Fruit fly (Drosophila melanogaster) whole organism, wandering third instar larva: ENCODE measurements around the gene CG10804.

Experiments used
- Abd-B ChIP-seq: fragments of >200 bp; optimal IDR thresholded peaks from 2 replicates; lab custom pipeline; 2017; ENCODE audit warnings: missing biosample characterization, missing genetic modification characterization
- CG32264 ChIP-seq: fragments of 200-800 bp; sonication (Bioruptor generic); optimal IDR thresholded peaks from 2 replicates; lab custom pipeline; 2016; ENCODE audit warnings: missing biosample characterization, missing genetic modification characterization
- CG9705 ChIP-seq: fragments of 200-800 bp; sonication (Bioruptor generic); optimal IDR thresholded peaks from 2 replicates; lab custom pipeline; 2018; ENCODE audit warnings: missing biosample characterization, mild to moderate bottlenecking, missing genetic modification characterization
- CrebA ChIP-seq: fragments of 200-800 bp; sonication (Bioruptor generic); optimal IDR thresholded peaks from 2 replicates; lab custom pipeline; 2016; ENCODE audit warnings: missing biosample characterization, mild to moderate bottlenecking, missing genetic modification characterization, borderline replicate concordance
- Dif ChIP-seq: fragments of 200-275, 200-300 bp; sonication (Bioruptor generic); optimal IDR thresholded peaks from 2 replicates; lab custom pipeline; 2018; ENCODE audit warnings: missing biosample characterization, missing genetic modification characterization; ENCODE audit not compliant: partially characterized antibody
- GATAd ChIP-seq: sonication (Bioruptor generic); optimal IDR thresholded peaks from 2 replicates; lab custom pipeline; 2016; ENCODE audit warnings: missing biosample characterization, missing genetic modification characterization
- HLH106 ChIP-seq: fragments of 200-800 bp; optimal IDR thresholded peaks from 3 replicates; lab custom pipeline; 2019; ENCODE audit warnings: missing biosample characterization, mild to moderate bottlenecking, missing genetic modification characterization, moderate library complexity
- Hnf4 ChIP-seq: fragments of 200-800 bp; sonication (Bioruptor generic); optimal IDR thresholded peaks from 2 replicates; lab custom pipeline; 2016; ENCODE audit warnings: missing biosample characterization, mild to moderate bottlenecking, missing genetic modification characterization
- Hr78 ChIP-seq: fragments of >200 bp; optimal IDR thresholded peaks from 2 replicates; lab custom pipeline; 2017; ENCODE audit warnings: missing biosample characterization, missing genetic modification characterization
- Mio ChIP-seq: sonication (Bioruptor generic); optimal IDR thresholded peaks from 2 replicates; lab custom pipeline; 2016; ENCODE audit warnings: missing biosample characterization, missing genetic modification characterization
- Myc ChIP-seq: fragments of >200 bp; optimal IDR thresholded peaks from 2 replicates; lab custom pipeline; 2017
- N ChIP-seq: fragments of >200 bp; optimal IDR thresholded peaks from 2 replicates; lab custom pipeline; 2018; ENCODE audit warnings: missing biosample characterization, missing external identifiers, missing genetic modification characterization
- OdsH ChIP-seq: fragments of 200-800 bp; sonication (Bioruptor generic); optimal IDR thresholded peaks from 2 replicates; lab custom pipeline; 2016; ENCODE audit warnings: missing biosample characterization, mild to moderate bottlenecking, missing genetic modification characterization
- Rel ChIP-seq, 2 experiments: fragments of 200-800 bp; sonication (Bioruptor generic) in 1 of 2; optimal IDR thresholded peaks; 2 replicates in 1 of 2; 3 replicates in 1 of 2; lab custom pipeline; 2016 to 2019; ENCODE audit warnings: mild to moderate bottlenecking in 2 of 2, missing biosample characterization in 2 of 2, missing genetic modification characterization in 2 of 2, moderate library complexity in 1 of 2
- Sp1 ChIP-seq: fragments of 200-800 bp; sonication (Bioruptor generic); optimal IDR thresholded peaks from 3 replicates; lab custom pipeline; 2019; ENCODE audit warnings: missing biosample characterization, mild to moderate bottlenecking, missing genetic modification characterization, moderate library complexity
- br ChIP-seq: fragments of 200-800 bp; sonication (Bioruptor generic); optimal IDR thresholded peaks from 2 replicates; lab custom pipeline; 2016; ENCODE audit warnings: missing biosample characterization, missing genetic modification characterization
- brk ChIP-seq: fragments of 200-800 bp; sonication (Bioruptor generic); optimal IDR thresholded peaks from 2 replicates; lab custom pipeline; 2016; ENCODE audit warnings: missing biosample characterization, mild to moderate bottlenecking, missing genetic modification characterization
- dmrt93B ChIP-seq: fragments of 200-800 bp; sonication (Bioruptor generic); optimal IDR thresholded peaks from 2 replicates; lab custom pipeline; 2018; ENCODE audit warnings: missing biosample characterization, mild to moderate bottlenecking, missing genetic modification characterization
- ey ChIP-seq: fragments of 200-800 bp; sonication (Bioruptor generic); optimal IDR thresholded peaks from 2 replicates; lab custom pipeline; 2016; ENCODE audit warnings: missing biosample characterization, missing genetic modification characterization
- foxo ChIP-seq, 2 experiments: fragments of 200-800 bp; sonication (Bioruptor generic); optimal IDR thresholded peaks; 2 replicates in 1 of 2; 3 replicates in 1 of 2; lab custom pipeline; 2016 to 2017; ENCODE audit warnings: missing biosample characterization in 2 of 2, missing genetic modification characterization in 2 of 2
- fru ChIP-seq: fragments of 200-800 bp; sonication (Bioruptor generic); optimal IDR thresholded peaks from 3 replicates; lab custom pipeline; 2016; ENCODE audit warnings: missing biosample characterization, mild to moderate bottlenecking, missing genetic modification characterization
- h ChIP-seq: fragments of 200-800 bp; sonication (Bioruptor generic); optimal IDR thresholded peaks from 3 replicates; lab custom pipeline; 2016; ENCODE audit warnings: missing biosample characterization, mild to moderate bottlenecking, missing genetic modification characterization
- jim ChIP-seq: fragments of 175-275, 200-325 bp; sonication (Bioruptor generic); optimal IDR thresholded peaks from 2 replicates; lab custom pipeline; 2016; ENCODE audit warnings: missing biosample characterization, mild to moderate bottlenecking, missing genetic modification characterization
- pan ChIP-seq: fragments of >200 bp; optimal IDR thresholded peaks from 2 replicates; lab custom pipeline; 2017
- rgr ChIP-seq: fragments of 200-800 bp; sonication (Bioruptor generic); optimal IDR thresholded peaks from 3 replicates; lab custom pipeline; 2016; ENCODE audit warnings: missing biosample characterization, mild to moderate bottlenecking, missing genetic modification characterization
- sage ChIP-seq: fragments of 200-800 bp; sonication (Bioruptor generic); optimal IDR thresholded peaks from 2 replicates; lab custom pipeline; 2016; ENCODE audit warnings: missing biosample characterization, mild to moderate bottlenecking, missing genetic modification characterization
- tai ChIP-seq: sonication (Bioruptor generic); optimal IDR thresholded peaks from 2 replicates; lab custom pipeline; 2016; ENCODE audit warnings: missing biosample characterization, missing genetic modification characterization
- usp ChIP-seq: fragments of >200 bp; optimal IDR thresholded peaks from 2 replicates; lab custom pipeline; 2017; ENCODE audit warnings: missing biosample characterization, missing genetic modification characterization
- woc ChIP-seq: sonication (Bioruptor generic); optimal IDR thresholded peaks from 2 replicates; lab custom pipeline; 2016; ENCODE audit warnings: missing biosample characterization, mild to moderate bottlenecking, missing genetic modification characterization

The CG10804 gene

dm6 chrX:3442543-3443207 lies 39.4 kb downstream of the CG10804 start:
- TF ChIP-seq dmrt93B (GFP tag; lab: Kevin White, UChicago) = no peak
- TF ChIP-seq usp = no peak
- TF ChIP-seq OdsH = no peak
- no peak for TF ChIP-seq GATAd (GFP tag; lab: Kevin White, UChicago)
- TF ChIP-seq tai (GFP tag; lab: Kevin White, UChicago) = no peak
- TF ChIP-seq Dif = no peak
- no peak for TF ChIP-seq rgr
- TF ChIP-seq Rel (GFP tag; optimal IDR thresholded peaks at IDR 0.05; lab: Kevin White, UChicago) = no peak
- no peak for TF ChIP-seq Rel (tag; optimal IDR thresholded peaks at IDR 0.05; lab: Kevin White, UChicago)
- TF ChIP-seq jim (GFP tag; lab: Kevin White, UChicago) = no peak
- no peak for TF ChIP-seq pan
- TF ChIP-seq Mio = no peak
- no peak for TF ChIP-seq h (GFP tag; lab: Kevin White, UChicago)
- TF ChIP-seq CG32264 (GFP tag; lab: Kevin White, UChicago) = no peak
- no peak for TF ChIP-seq Hr78 (GFP tag; lab: Kevin White, UChicago)
- TF ChIP-seq HLH106 (tag; lab: Kevin White, UChicago) = no peak
- TF ChIP-seq Myc (lab: Kevin White, UChicago) = no peak
- no peak for TF ChIP-seq brk (GFP tag; lab: Kevin White, UChicago)
- TF ChIP-seq woc = no peak
- TF ChIP-seq, all 38 proteins: peak for 0

dm6 chrX:3440506-3440905 lies 41.6 kb downstream of the CG10804 start:
- no peak for TF ChIP-seq GATAd (GFP tag; lab: Kevin White, UChicago)
- no peak for TF ChIP-seq CG9705
- no peak for TF ChIP-seq brk (GFP tag; lab: Kevin White, UChicago)

- TF ChIP-seq ey (GFP tag; lab: Kevin White, UChicago) = peak; percentile 46
- TF ChIP-seq Hnf4 = peak; percentile 38
- TF ChIP-seq brk (GFP tag; lab: Kevin White, UChicago) = no peak
- TF ChIP-seq CG32264 (GFP tag; lab: Kevin White, UChicago) = peak; percentile 5
- peak; percentile 68 for TF ChIP-seq sage (GFP tag; lab: Kevin White, UChicago)
- TF ChIP-seq OdsH = peak; percentile 7
- no peak for TF ChIP-seq Myc (lab: Kevin White, UChicago)
- peak in 1 of 2 experiments; percentile 59 for TF ChIP-seq foxo (GFP tag; optimal IDR thresholded peaks at IDR 0.05; lab: Kevin White, UChicago)
- peak; percentile 39 for TF ChIP-seq Sp1
- peak; percentile 47 for TF ChIP-seq rgr
- TF ChIP-seq Rel (GFP tag; optimal IDR thresholded peaks at IDR 0.05; lab: Kevin White, UChicago) = no peak
- peak; percentile 4 for TF ChIP-seq Rel (tag; optimal IDR thresholded peaks at IDR 0.05; lab: Kevin White, UChicago)
- peak; percentile 74 for TF ChIP-seq HLH106 (tag; lab: Kevin White, UChicago)
- TF ChIP-seq fru (GFP tag; lab: Kevin White, UChicago) = peak; percentile 55
- TF ChIP-seq h (GFP tag; lab: Kevin White, UChicago) = peak; percentile 76
- TF ChIP-seq Abd-B (GFP tag; lab: Kevin White, UChicago) = no peak
- TF ChIP-seq CrebA (GFP tag; lab: Kevin White, UChicago) = peak; percentile 38
- TF ChIP-seq br (GFP tag; lab: Kevin White, UChicago) = peak; percentile 20
- TF ChIP-seq dmrt93B (GFP tag; lab: Kevin White, UChicago) = peak; percentile 46
- TF ChIP-seq woc = peak; percentile 76
- no peak for TF ChIP-seq pan
- TF ChIP-seq, all 38 proteins: peak for 16
Observed at dm6 chrX:3437493-3437892, 44.6 kb downstream of the CG10804 start.

- TF ChIP-seq rgr = no peak
- TF ChIP-seq pan = no peak
- peak; percentile 2 for TF ChIP-seq dmrt93B (GFP tag; lab: Kevin White, UChicago)
Observed at dm6 chrX:3436183-3436582, 45.9 kb downstream of the CG10804 start.

- TF ChIP-seq Myc (lab: Kevin White, UChicago) (no peak), CG9705 (no peak), Mio (no peak), Hr78 (GFP tag; lab: Kevin White, UChicago) (no peak), OdsH (no peak), usp (no peak), pan (no peak), woc (no peak), N (GFP tag; lab: Kevin White, UChicago) (no peak), sage (GFP tag; lab: Kevin White, UChicago) (no peak)
Observed at dm6 chrX:3435707-3436106, 46.4 kb downstream of the CG10804 start, which contains the start of gene CG14269. CG14269 (minus strand) TSS chrX:3435807.
